Fruit fly (Drosophila melanogaster) S2 (cell line): ENCODE data around the gene ems.

Source experiments
- CG8478 ChIP-seq: fragments of >200 bp; optimal IDR thresholded peaks from 2 replicates; lab custom pipeline; 2018
- CTCF ChIP-seq, 2 experiments: fragments of >200 bp; optimal IDR thresholded peaks; 2 replicates each; lab custom pipeline; 2018

- TF ChIP-seq CTCF (optimal IDR thresholded peaks at IDR 0.05; lab: Kevin White, UChicago) (no peak), CG8478 (lab: Kevin White, UChicago) (no peak)
Measured at dm6 chr3R:13939353-13940049, 37.8 kb downstream of the ems start.
